Worm (Caenorhabditis elegans): ENCODE measurements around the gene C09H5.7.

- TF ChIP-seq flt-1 (GFP tag; IDR thresholded peaks at IDR 0.05): no peak
- TF ChIP-seq med-1 (GFP tag; optimal IDR thresholded peaks at IDR 0.05; ENCODE audit: insufficient read depth): no peak
- no peak for TF ChIP-seq ztf-29 (GFP tag; IDR thresholded peaks at IDR 0.05)
- no peak for TF ChIP-seq ztf-23 (GFP tag; IDR thresholded peaks at IDR 0.05)
Measured at ce11 chrV:8129252-8129651, 44.2 kb upstream of the C09H5.7 start, which contains the start of gene spr-1.

All from whole organism, midembryonic.